Worm (Caenorhabditis elegans) whole organism, L4 larva: ENCODE results near the gene R144.10.

Experiments used
- D1046.2 ChIP-seq: fragments of 200-800 bp; sonication (Bioruptor generic); IDR thresholded peaks from 2 replicates; pipeline ENCODE4 v1.3.6; 2022; ENCODE audit warnings: missing genetic modification characterization, missing compliant biosample characterization
- F49E8.2 ChIP-seq: sonication (generic microtip); optimal IDR thresholded peaks from 2 replicates; lab custom pipeline; 2016; ENCODE audit warnings: missing compliant biosample characterization, mild to moderate bottlenecking, missing genetic modification characterization, borderline replicate concordance
- T20F7.1 ChIP-seq: fragments of 200-800 bp; sonication (Bioruptor generic); optimal IDR thresholded peaks from 2 replicates; lab custom pipeline; 2018; ENCODE audit warnings: mild to moderate bottlenecking, missing genetic modification characterization, missing compliant biosample characterization
- Y105C5A.15 ChIP-seq: fragments of 200-800 bp; sonication (Bioruptor generic); IDR thresholded peaks from 2 replicates; pipeline ENCODE4 v1.3.6; 2022; ENCODE audit warnings: missing genetic modification characterization, missing compliant biosample characterization
- Y48G9A.11 ChIP-seq: fragments of 200-800 bp; sonication (Bioruptor generic); IDR thresholded peaks from 2 replicates; pipeline ENCODE4 v1.3.6; 2022; ENCODE audit warnings: missing genetic modification reagents, missing genetic modification characterization, missing compliant biosample characterization
- Y75B8A.6 ChIP-seq: fragments of 200-800 bp; sonication (Bioruptor generic); IDR thresholded peaks from 2 replicates; pipeline ENCODE4 v1.3.6; 2022; ENCODE audit warnings: missing genetic modification reagents, missing genetic modification characterization, missing compliant biosample characterization
- aly-2 ChIP-seq: sonication (generic microtip); optimal IDR thresholded peaks from 2 replicates; lab custom pipeline; 2018; ENCODE audit warnings: missing biosample characterization, missing genetic modification characterization
- arid-1 ChIP-seq: fragments of 200-800 bp; sonication (Bioruptor generic); conservative IDR thresholded peaks from 2 replicates; pipeline ENCODE4 v1.3.6; 2022; ENCODE audit warnings: missing genetic modification reagents, missing genetic modification characterization, missing compliant biosample characterization
- attf-4 ChIP-seq: sonication (generic microtip); optimal IDR thresholded peaks from 3 replicates; lab custom pipeline; 2017; ENCODE audit warnings: missing biosample characterization, missing genetic modification characterization
- ceh-28 ChIP-seq: fragments of 150-350 bp; optimal IDR thresholded peaks from 2 replicates; lab custom pipeline; 2014; ENCODE audit warnings: missing biosample characterization, missing genetic modification reagents, missing genetic modification characterization
- ceh-32 ChIP-seq: sonication (generic microtip); optimal IDR thresholded peaks from 2 replicates; lab custom pipeline; 2016; ENCODE audit warnings: mild to moderate bottlenecking, missing genetic modification characterization, missing compliant biosample characterization; ENCODE audit not compliant: poor library complexity
- ceh-44 ChIP-seq: fragments of 200-800 bp; sonication (Bioruptor generic); IDR thresholded peaks from 2 replicates; pipeline ENCODE4 v1.3.6; 2022; ENCODE audit warnings: missing genetic modification reagents, missing genetic modification characterization, missing compliant biosample characterization
- ces-1 ChIP-seq: fragments of 150-350 bp; sonication (generic microtip); optimal IDR thresholded peaks from 4 replicates; lab custom pipeline; 2014; ENCODE audit warnings: missing biosample characterization, missing genetic modification reagents, missing genetic modification characterization
- ctbp-1 ChIP-seq: fragments of 200-800 bp; sonication (Bioruptor generic); IDR thresholded peaks from 2 replicates; pipeline ENCODE4 v1.3.6; 2022; ENCODE audit warnings: missing genetic modification reagents, missing genetic modification characterization, missing compliant biosample characterization
- daf-19 ChIP-seq: fragments of 200-800 bp; sonication (Bioruptor generic); conservative IDR thresholded peaks from 2 replicates; pipeline ENCODE4 v1.3.6; 2022; ENCODE audit warnings: missing genetic modification characterization, missing compliant biosample characterization
- daf-8 ChIP-seq: fragments of 200-800 bp; sonication (Bioruptor generic); IDR thresholded peaks from 2 replicates; pipeline ENCODE4 v1.3.6; 2022; ENCODE audit warnings: missing genetic modification characterization, missing compliant biosample characterization
- dmd-6 ChIP-seq: fragments of 200-800 bp; sonication (Bioruptor generic); IDR thresholded peaks from 2 replicates; pipeline ENCODE4 v1.3.6; 2022; ENCODE audit warnings: missing genetic modification reagents, missing genetic modification characterization, missing compliant biosample characterization
- dmd-8 ChIP-seq: fragments of 200-800 bp; sonication (Bioruptor generic); IDR thresholded peaks from 2 replicates; pipeline ENCODE4 v1.3.6; 2022; ENCODE audit warnings: missing genetic modification characterization, missing compliant biosample characterization
- dpl-1 ChIP-seq: fragments of 150-350 bp; optimal IDR thresholded peaks from 2 replicates; lab custom pipeline; 2014; ENCODE audit warnings: missing biosample characterization, missing genetic modification reagents, missing genetic modification characterization
- dve-1 ChIP-seq: sonication (generic microtip); optimal IDR thresholded peaks from 2 replicates; lab custom pipeline; 2017; ENCODE audit warnings: antibody characterized with exemption, mild to moderate bottlenecking, missing genetic modification characterization, missing compliant biosample characterization; ENCODE audit not compliant: insufficient read depth
- fos-1 ChIP-seq: fragments of 150-350 bp; optimal IDR thresholded peaks from 2 replicates; lab custom pipeline; 2014; ENCODE audit warnings: missing biosample characterization, missing genetic modification characterization
- gei-8 ChIP-seq: fragments of 200-800 bp; sonication (Bioruptor generic); optimal IDR thresholded peaks from 2 replicates; lab custom pipeline; 2018; ENCODE audit warnings: mild to moderate bottlenecking, missing genetic modification characterization, missing compliant biosample characterization
- hif-1 ChIP-seq, 2 experiments: sonication (generic microtip); optimal IDR thresholded peaks; 2 replicates each; lab custom pipeline; 2016 to 2017; ENCODE audit warnings: missing compliant biosample characterization in 2 of 2, missing genetic modification characterization in 2 of 2, missing genetic modification reagents in 2 of 2, missing genotype in 2 of 2, mild to moderate bottlenecking in 1 of 2
- hlh-11 ChIP-seq: fragments of 200-800 bp; sonication (Bioruptor generic); optimal IDR thresholded peaks from 2 replicates; lab custom pipeline; 2018; ENCODE audit warnings: mild to moderate bottlenecking, missing genetic modification characterization, missing compliant biosample characterization
- hlh-30 ChIP-seq: sonication (generic microtip); optimal IDR thresholded peaks from 2 replicates; lab custom pipeline; 2017; ENCODE audit warnings: antibody characterized with exemption, mild to moderate bottlenecking, missing genetic modification characterization, missing compliant biosample characterization; ENCODE audit not compliant: insufficient read depth
- jun-1 ChIP-seq: fragments of 150-350 bp; optimal IDR thresholded peaks from 2 replicates; lab custom pipeline; 2014; ENCODE audit warnings: missing biosample characterization, missing genetic modification reagents, missing genetic modification characterization
- lin-1 ChIP-seq: fragments of 200-800 bp; sonication (Bioruptor generic); IDR thresholded peaks from 2 replicates; pipeline ENCODE4 v1.3.6; 2022; ENCODE audit warnings: missing genetic modification reagents, missing genetic modification characterization, missing compliant biosample characterization
- lin-15B ChIP-seq: fragments of 150-350 bp; sonication (generic microtip); optimal IDR thresholded peaks from 3 replicates; lab custom pipeline; 2014; ENCODE audit warnings: missing biosample characterization, missing genetic modification characterization
- lsy-2 ChIP-seq, 2 experiments: fragments of 150-350 bp in 1 of 2; sonication (generic microtip) in 1 of 2; optimal IDR thresholded peaks; 2 replicates each; lab custom pipeline; 2014 to 2017; ENCODE audit warnings: missing biosample characterization in 2 of 2, missing genetic modification characterization in 2 of 2
- madf-5 ChIP-seq, 2 experiments: fragments of 200-800 bp; sonication (Bioruptor generic); IDR thresholded peaks; 2 replicates each; pipeline ENCODE4 v1.3.6; 2022; ENCODE audit warnings: missing compliant biosample characterization in 2 of 2, missing genetic modification characterization in 2 of 2
- mdl-1 ChIP-seq, 2 experiments: fragments of 150-350 bp in 1 of 2; sonication (generic microtip) in 1 of 2; optimal IDR thresholded peaks; 2 replicates each; lab custom pipeline; 2014 to 2017; ENCODE audit warnings: missing biosample characterization in 2 of 2, missing genetic modification characterization in 2 of 2
- mep-1 ChIP-seq: fragments of 150-350 bp; sonication (generic microtip); optimal IDR thresholded peaks from 3 replicates; lab custom pipeline; 2014; ENCODE audit warnings: missing biosample characterization, missing genetic modification characterization
- mes-2 ChIP-seq: sonication (generic microtip); optimal IDR thresholded peaks from 2 replicates; lab custom pipeline; 2016; ENCODE audit warnings: missing genotype, mild to moderate bottlenecking, missing genetic modification characterization, missing compliant biosample characterization; ENCODE audit not compliant: poor library complexity, severe bottlenecking
- nhr-11 ChIP-seq: fragments of 150-350 bp; optimal IDR thresholded peaks from 2 replicates; lab custom pipeline; 2014; ENCODE audit warnings: missing biosample characterization, missing genetic modification characterization
- nhr-237 ChIP-seq: sonication (generic microtip); optimal IDR thresholded peaks from 2 replicates; lab custom pipeline; 2017; ENCODE audit warnings: missing biosample characterization, missing genetic modification characterization
- nhr-28 ChIP-seq: fragments of 150-350 bp; optimal IDR thresholded peaks from 2 replicates; lab custom pipeline; 2014; ENCODE audit warnings: missing biosample characterization, missing genetic modification characterization
- nhr-41 ChIP-seq: fragments of 200-800 bp; sonication (Bioruptor generic); IDR thresholded peaks from 2 replicates; pipeline ENCODE4 v1.3.6; 2022; ENCODE audit warnings: missing genetic modification reagents, missing genetic modification characterization, missing compliant biosample characterization
- nhr-48 ChIP-seq: sonication (generic microtip); optimal IDR thresholded peaks from 2 replicates; lab custom pipeline; 2016; ENCODE audit warnings: mild to moderate bottlenecking, missing genetic modification characterization, missing compliant biosample characterization
- nhr-76 ChIP-seq: fragments of 150-350 bp; optimal IDR thresholded peaks from 2 replicates; lab custom pipeline; 2014; ENCODE audit warnings: missing biosample characterization, missing genetic modification characterization
- pha-4 ChIP-seq, 2 experiments: fragments of 150-350 bp in 1 of 2; fragments of 200-800 bp in 1 of 2; sonication (Bioruptor generic) in 1 of 2; IDR thresholded peaks in 1 of 2; optimal IDR thresholded peaks in 1 of 2; 2 replicates each; pipeline versions ENCODE4 v1.3.6 to Lab custom; 2014 to 2022; ENCODE audit warnings: missing genetic modification characterization in 2 of 2, missing genetic modification reagents in 2 of 2, missing biosample characterization in 1 of 2, missing compliant biosample characterization in 1 of 2
- rbr-2 ChIP-seq: sonication (generic microtip); optimal IDR thresholded peaks from 2 replicates; lab custom pipeline; 2016; ENCODE audit warnings: missing genotype, missing genetic modification characterization, missing compliant biosample characterization
- sdz-12 ChIP-seq: fragments of 200-800 bp; sonication (Bioruptor generic); optimal IDR thresholded peaks from 2 replicates; lab custom pipeline; 2018; ENCODE audit warnings: mild to moderate bottlenecking, missing genetic modification characterization, missing compliant biosample characterization
- tra-1 ChIP-seq: fragments of 200-800 bp; sonication (Bioruptor generic); IDR thresholded peaks from 2 replicates; pipeline ENCODE4 v1.3.6; 2022; ENCODE audit warnings: missing genetic modification reagents, missing genetic modification characterization, missing compliant biosample characterization
- unc-130 ChIP-seq: sonication (generic microtip); optimal IDR thresholded peaks from 2 replicates; lab custom pipeline; 2016; ENCODE audit warnings: missing genetic modification reagents, missing genetic modification characterization, missing compliant biosample characterization
- zfp-2 ChIP-seq: sonication (generic microtip); optimal IDR thresholded peaks from 2 replicates; lab custom pipeline; 2016; ENCODE audit warnings: mild to moderate bottlenecking, missing genetic modification characterization, missing compliant biosample characterization
- zip-11 ChIP-seq: fragments of 200-800 bp; sonication (Bioruptor generic); IDR thresholded peaks from 2 replicates; pipeline ENCODE4 v1.3.6; 2022; ENCODE audit warnings: missing genetic modification characterization, missing compliant biosample characterization

Gene R144.10

ce11 chrIII:4998956-4999425, 3.1 kb downstream of the R144.10 start, which contains the start of gene smcr-8:
smcr-8 (plus strand) TSS chrIII:4999375.
- peak; percentile 74 for TF ChIP-seq mes-2 (tag; lab: Kevin White, UChicago)
- no peak for TF ChIP-seq hlh-11 (tag; lab: Kevin White, UChicago)
- TF ChIP-seq dmd-6 (GFP tag; lab: Robert Waterston, UW) = no peak
- no peak for TF ChIP-seq mep-1 (tag; lab: Kevin White, UChicago)
- TF ChIP-seq lsy-2 (tag; optimal IDR thresholded peaks at IDR 0.05; lab: Kevin White, UChicago) = peak in 1 of 2 experiments; percentile 2
- TF ChIP-seq unc-130 (GFP tag; lab: Kevin White, UChicago) = peak; percentile 88
- TF ChIP-seq Y48G9A.11 (GFP tag; lab: Robert Waterston, UW) = 0 out of 2 replicates have a peak, but pooled peaks have one; percentile 30
- 0 out of 2 replicates have a peak, but pooled peaks have one; percentile 30 for TF ChIP-seq tra-1
- peak; percentile 4 for TF ChIP-seq dpl-1 (GFP tag; lab: Kevin White, UChicago)
- peak in 1 of 2 experiments; percentile 44 for TF ChIP-seq hif-1 (tag; optimal IDR thresholded peaks at IDR 0.05; lab: Kevin White, UChicago)

ce11 chrIII:4998111-4998859, 3.8 kb downstream of the R144.10 start, which contains the start of gene tmem-131:
tmem-131 (minus strand) TSS chrIII:4998161.
- TF ChIP-seq daf-8 (GFP tag; lab: Robert Waterston, UW) = no peak
- peak; percentile 11 for TF ChIP-seq dve-1 (tag; lab: Kevin White, UChicago)
- no peak for TF ChIP-seq unc-130 (GFP tag; lab: Kevin White, UChicago)
- no peak for TF ChIP-seq zip-11 (GFP tag; lab: Robert Waterston, UW)
- TF ChIP-seq arid-1 = no peak
- TF ChIP-seq sdz-12 (GFP tag; lab: Kevin White, UChicago) = no peak
- no peak for TF ChIP-seq attf-4
- no peak for TF ChIP-seq rbr-2 (tag; lab: Kevin White, UChicago)
- TF ChIP-seq lin-1 = no peak
- TF ChIP-seq D1046.2 (GFP tag; lab: Robert Waterston, UW) = no peak
- no peak for TF ChIP-seq ceh-44 (GFP tag; lab: Robert Waterston, UW)
- TF ChIP-seq pha-4 (GFP tag; IDR thresholded peaks at IDR 0.05; lab: Robert Waterston, UW) = no peak
- TF ChIP-seq pha-4 (tag; optimal IDR thresholded peaks at IDR 0.05; lab: Kevin White, UChicago) = no peak
- TF ChIP-seq hlh-30 (tag; lab: Kevin White, UChicago) = no peak
- no peak for TF ChIP-seq nhr-237 (tag; lab: Kevin White, UChicago)
- TF ChIP-seq gei-8 (GFP tag; lab: Kevin White, UChicago) = no peak
- TF ChIP-seq ces-1 (GFP tag; lab: Kevin White, UChicago) = no peak
- no peak for TF ChIP-seq Y48G9A.11 (GFP tag; lab: Robert Waterston, UW)
- peak in 1 of 2 experiments; percentile 16 for TF ChIP-seq lsy-2 (tag; optimal IDR thresholded peaks at IDR 0.05; lab: Kevin White, UChicago)
- TF ChIP-seq aly-2 (tag; lab: Kevin White, UChicago) = no peak
- TF ChIP-seq nhr-41 (GFP tag; lab: Robert Waterston, UW) = no peak
- TF ChIP-seq ceh-32 = no peak
- no peak for TF ChIP-seq madf-5 (GFP tag; IDR thresholded peaks at IDR 0.05; lab: Robert Waterston, UW)
- no peak for TF ChIP-seq zfp-2 (tag; lab: Kevin White, UChicago)
- TF ChIP-seq nhr-28 (tag; lab: Kevin White, UChicago) = peak; percentile 53
- TF ChIP-seq nhr-11 (tag; lab: Kevin White, UChicago) = no peak
- TF ChIP-seq daf-19 = no peak
- TF ChIP-seq F49E8.2 (tag; lab: Kevin White, UChicago) = no peak
- no peak for TF ChIP-seq Y105C5A.15 (GFP tag; lab: Robert Waterston, UW)
- TF ChIP-seq nhr-76 (tag; lab: Kevin White, UChicago) = no peak
- TF ChIP-seq ctbp-1 = no peak
- no peak for TF ChIP-seq dmd-8 (GFP tag; lab: Robert Waterston, UW)
- TF ChIP-seq jun-1 (tag; lab: Kevin White, UChicago) = no peak
- TF ChIP-seq mdl-1 (tag; optimal IDR thresholded peaks at IDR 0.05; lab: Kevin White, UChicago) = no peak
- peak; percentile 9 for TF ChIP-seq dpl-1 (GFP tag; lab: Kevin White, UChicago)
- TF ChIP-seq ceh-28 (tag; lab: Kevin White, UChicago) = peak; percentile 26
- TF ChIP-seq Y75B8A.6 (GFP tag; lab: Robert Waterston, UW) = no peak
- peak; percentile 11 for TF ChIP-seq nhr-48 (tag; lab: Kevin White, UChicago)
- no peak for TF ChIP-seq T20F7.1
- TF ChIP-seq fos-1 (tag; lab: Kevin White, UChicago) = no peak
- no peak for TF ChIP-seq lin-15B (tag; lab: Kevin White, UChicago)
